Fruit fly (Drosophila melanogaster): ENCODE results near the gene LeuRS-m.

The LeuRS-m gene

dm6 chr3L:4842710-4843109, 17.1 kb downstream of the LeuRS-m start:
- TF ChIP-seq Sin3A (optimal IDR thresholded peaks at IDR 0.05) (no peak), Myc (optimal IDR thresholded peaks at IDR 0.05) (no peak), ttk (optimal IDR thresholded peaks at IDR 0.05) (no peak), psq (optimal IDR thresholded peaks at IDR 0.05) (no peak), h (optimal IDR thresholded peaks at IDR 0.05) (no peak), insv (optimal IDR thresholded peaks at IDR 0.05) (no peak)

DNA sequence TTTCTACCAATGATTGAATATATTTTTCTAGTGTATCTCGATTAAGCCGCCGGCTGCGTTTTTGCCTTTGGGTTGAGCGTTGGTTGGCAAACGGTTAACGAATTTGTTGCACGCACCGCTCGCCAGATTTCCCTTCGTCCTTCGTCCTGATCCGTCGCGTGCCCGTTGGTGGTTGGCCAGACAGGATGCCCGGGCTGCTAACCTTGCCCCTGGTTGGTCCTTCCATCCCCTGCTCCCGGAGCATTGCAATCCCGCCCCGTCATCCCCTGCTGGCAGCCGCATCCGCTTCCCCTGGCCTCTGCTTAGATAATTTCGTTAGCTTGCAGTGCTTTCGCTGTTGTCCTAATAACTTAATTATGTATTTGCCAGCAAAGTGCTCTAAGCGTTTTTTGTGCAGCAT, 17.8 kb downstream of the LeuRS-m start:
- TF ChIP-seq Myc (optimal IDR thresholded peaks at IDR 0.05) (no peak), psq (optimal IDR thresholded peaks at IDR 0.05) (no peak), ttk (optimal IDR thresholded peaks at IDR 0.05) (no peak), insv (optimal IDR thresholded peaks at IDR 0.05) (no peak), h (optimal IDR thresholded peaks at IDR 0.05) (no peak), Sin3A (optimal IDR thresholded peaks at IDR 0.05) (no peak)

DNA sequence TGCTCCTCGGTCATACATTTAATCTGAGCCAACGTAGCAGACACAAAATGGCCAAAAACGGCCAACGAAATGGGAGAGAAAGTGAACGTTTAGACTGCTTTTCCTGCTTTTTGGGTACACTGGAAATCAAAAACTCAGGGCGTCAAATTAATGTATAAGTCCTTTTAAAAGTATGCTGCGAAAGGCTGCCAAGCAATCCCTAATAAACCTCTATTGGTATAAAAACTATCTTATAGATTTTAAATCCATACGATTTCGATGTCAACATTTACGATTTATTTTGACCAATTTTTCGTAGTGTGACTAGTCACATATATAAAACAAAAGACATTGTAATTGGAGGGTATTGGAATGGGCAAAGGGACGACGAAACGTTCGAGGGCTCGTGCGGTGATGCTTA, 19.1 kb downstream of the LeuRS-m start:
- no peak for TF ChIP-seq psq (optimal IDR thresholded peaks at IDR 0.05)
- TF ChIP-seq Sin3A (optimal IDR thresholded peaks at IDR 0.05), result no peak
- no peak for TF ChIP-seq Myc (optimal IDR thresholded peaks at IDR 0.05)
- TF ChIP-seq insv (optimal IDR thresholded peaks at IDR 0.05), result no peak
- no peak for TF ChIP-seq h (optimal IDR thresholded peaks at IDR 0.05)
- no peak for TF ChIP-seq ttk (optimal IDR thresholded peaks at IDR 0.05)

DNA sequence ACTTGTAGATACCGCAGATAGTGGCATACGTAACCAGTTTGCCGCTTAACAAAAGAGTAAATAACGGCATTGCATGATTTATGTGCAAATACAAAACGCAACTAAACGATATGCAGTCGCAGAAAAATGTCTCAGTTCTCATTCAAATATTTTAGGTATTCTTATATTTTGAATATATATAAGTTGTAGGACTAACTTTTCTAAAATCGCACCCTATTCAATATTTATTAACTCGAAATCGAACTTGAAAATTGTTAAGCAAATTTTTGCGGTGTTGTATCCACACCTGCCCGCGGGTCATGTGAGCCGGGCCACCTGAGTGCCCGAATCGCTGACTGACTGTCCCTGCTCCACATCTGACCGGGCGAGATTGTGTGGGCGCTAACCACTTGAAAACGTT, 22.4 kb downstream of the LeuRS-m start:
- TF ChIP-seq psq (optimal IDR thresholded peaks at IDR 0.05), result no peak
- TF ChIP-seq Myc (optimal IDR thresholded peaks at IDR 0.05), result no peak
- no peak for TF ChIP-seq ttk (optimal IDR thresholded peaks at IDR 0.05)
- TF ChIP-seq Sin3A (optimal IDR thresholded peaks at IDR 0.05), result no peak
- no peak for TF ChIP-seq h (optimal IDR thresholded peaks at IDR 0.05)
- no peak for TF ChIP-seq insv (optimal IDR thresholded peaks at IDR 0.05)

- TF ChIP-seq psq (optimal IDR thresholded peaks at IDR 0.05) (no peak), ttk (optimal IDR thresholded peaks at IDR 0.05) (no peak), h (optimal IDR thresholded peaks at IDR 0.05) (no peak), Myc (optimal IDR thresholded peaks at IDR 0.05) (no peak), Sin3A (optimal IDR thresholded peaks at IDR 0.05) (no peak), insv (optimal IDR thresholded peaks at IDR 0.05) (no peak)
Observed at dm6 chr3L:4852411-4853050, 26.9 kb downstream of the LeuRS-m start, which contains the start of gene CG32237. Gene CG32237 (minus strand): TSS chr3L:4852461.

dm6 chr3L:4853070-4853469, 27.4 kb downstream of the LeuRS-m start:
- TF ChIP-seq psq (optimal IDR thresholded peaks at IDR 0.05), result no peak
- TF ChIP-seq insv (optimal IDR thresholded peaks at IDR 0.05), result no peak
- TF ChIP-seq Sin3A (optimal IDR thresholded peaks at IDR 0.05), result no peak
- TF ChIP-seq Myc (optimal IDR thresholded peaks at IDR 0.05), result no peak
- TF ChIP-seq h (optimal IDR thresholded peaks at IDR 0.05), result no peak
- no peak for TF ChIP-seq ttk (optimal IDR thresholded peaks at IDR 0.05)

- no peak for TF ChIP-seq Myc (optimal IDR thresholded peaks at IDR 0.05)
- TF ChIP-seq h (optimal IDR thresholded peaks at IDR 0.05), result no peak
- no peak for TF ChIP-seq Sin3A (optimal IDR thresholded peaks at IDR 0.05)
- no peak for TF ChIP-seq insv (optimal IDR thresholded peaks at IDR 0.05)
- no peak for TF ChIP-seq psq (optimal IDR thresholded peaks at IDR 0.05)
- TF ChIP-seq ttk (optimal IDR thresholded peaks at IDR 0.05), result no peak
Observed at dm6 chr3L:4854153-4854552, 28.5 kb downstream of the LeuRS-m start.

DNA sequence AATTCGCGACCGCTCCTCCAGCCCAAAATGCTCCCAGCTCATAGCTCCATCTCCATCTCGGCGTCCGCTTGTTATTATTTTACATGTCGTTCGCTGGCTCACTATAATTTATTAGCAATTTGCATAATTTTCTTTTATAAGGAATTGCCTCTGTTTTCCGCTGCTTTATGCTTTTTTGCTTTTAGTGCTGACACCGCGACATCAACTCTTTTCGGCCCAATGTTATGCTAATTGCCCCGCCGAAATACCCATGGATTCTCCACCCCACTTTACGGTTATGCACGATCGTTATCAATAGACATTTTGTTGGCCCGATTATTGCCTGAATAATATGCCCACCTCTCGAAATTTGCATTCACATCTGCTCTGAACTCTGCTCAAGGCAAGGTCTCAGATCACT, 29.6 kb downstream of the LeuRS-m start:
- no peak for TF ChIP-seq ttk (optimal IDR thresholded peaks at IDR 0.05)
- no peak for TF ChIP-seq psq (optimal IDR thresholded peaks at IDR 0.05)
- TF ChIP-seq Sin3A (optimal IDR thresholded peaks at IDR 0.05), result no peak
- TF ChIP-seq insv (optimal IDR thresholded peaks at IDR 0.05), result no peak
- no peak for TF ChIP-seq h (optimal IDR thresholded peaks at IDR 0.05)
- TF ChIP-seq Myc (optimal IDR thresholded peaks at IDR 0.05), result no peak

- TF ChIP-seq insv (optimal IDR thresholded peaks at IDR 0.05) (no peak), h (optimal IDR thresholded peaks at IDR 0.05) (no peak), ttk (optimal IDR thresholded peaks at IDR 0.05) (no peak), Sin3A (optimal IDR thresholded peaks at IDR 0.05) (no peak)
Observed at dm6 chr3L:4860370-4860769, 34.7 kb downstream of the LeuRS-m start, which contains the start of gene CG32235. Gene CG32235 (minus strand): TSS chr3L:4860470.

DNA sequence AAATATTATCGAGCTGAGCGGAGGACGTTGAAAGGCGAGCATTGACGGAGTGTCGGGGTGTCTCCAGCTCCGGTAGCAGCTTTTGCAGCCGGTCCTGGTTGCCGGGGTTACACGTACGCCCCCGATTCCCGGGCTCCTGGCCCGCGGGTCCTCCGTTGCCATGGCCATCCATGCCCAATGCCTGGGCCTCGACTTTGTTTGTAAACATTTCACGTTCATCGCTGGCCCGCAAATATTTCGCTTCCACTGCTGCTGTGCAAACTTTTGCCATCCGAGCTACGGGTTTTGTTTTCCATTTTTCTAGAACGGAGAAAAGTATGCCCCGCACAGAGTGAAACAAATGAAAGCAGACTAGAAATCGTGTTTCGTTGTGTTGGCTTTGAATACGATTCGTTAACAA, 35.3 kb downstream of the LeuRS-m start, which contains the start of gene Dnah3:
TSS of gene Dnah3 (plus strand) at position 301 of the 400 bp plus-strand sequence.
- no peak for TF ChIP-seq h (optimal IDR thresholded peaks at IDR 0.05)
- TF ChIP-seq insv (optimal IDR thresholded peaks at IDR 0.05), result no peak
- no peak for TF ChIP-seq Sin3A (optimal IDR thresholded peaks at IDR 0.05)
- no peak for TF ChIP-seq psq (optimal IDR thresholded peaks at IDR 0.05)
- TF ChIP-seq ttk (optimal IDR thresholded peaks at IDR 0.05), result no peak
- no peak for TF ChIP-seq Myc (optimal IDR thresholded peaks at IDR 0.05)
